Fruit fly (Drosophila melanogaster) Kc167 (cell line): ENCODE measurements around the gene BCAS2.
"Not testable (repeated sequence)": the region's sequence is repeated elsewhere in the genome, so short reads cannot be mapped to it uniquely, and the experiment has no call there.

Source experiments
- Myc ChIP-seq: fragments of >200 bp; optimal IDR thresholded peaks from 2 replicates; lab custom pipeline; 2017; ENCODE audit warnings: missing external identifiers
- Sin3A ChIP-seq: fragments of >200 bp; optimal IDR thresholded peaks from 2 replicates; lab custom pipeline; 2018; ENCODE audit warnings: missing external identifiers
- h ChIP-seq: fragments of >200 bp; optimal IDR thresholded peaks from 3 replicates; lab custom pipeline; 2018; ENCODE audit warnings: missing external identifiers
- insv ChIP-seq: fragments of >200 bp; optimal IDR thresholded peaks from 3 replicates; lab custom pipeline; 2018; ENCODE audit warnings: missing external identifiers
- psq ChIP-seq: fragments of >200 bp; optimal IDR thresholded peaks from 2 replicates; lab custom pipeline; 2017; ENCODE audit warnings: missing external identifiers
- ttk ChIP-seq: sonication (Bioruptor generic); optimal IDR thresholded peaks from 2 replicates; lab custom pipeline; 2017; ENCODE audit warnings: missing external identifiers

BCAS2 gene

dm6 chr3R:27921982-27922672 is at the start of gene BCAS2:
TSS of gene BCAS2 (minus strand) at chr3R:27922356.
- TF ChIP-seq Myc (lab: Kevin White, UChicago) (no peak), h (no peak), Sin3A (no peak), insv (lab: Kevin White, UChicago) (no peak), ttk (no peak), psq (lab: Kevin White, UChicago) (no peak)

DNA sequence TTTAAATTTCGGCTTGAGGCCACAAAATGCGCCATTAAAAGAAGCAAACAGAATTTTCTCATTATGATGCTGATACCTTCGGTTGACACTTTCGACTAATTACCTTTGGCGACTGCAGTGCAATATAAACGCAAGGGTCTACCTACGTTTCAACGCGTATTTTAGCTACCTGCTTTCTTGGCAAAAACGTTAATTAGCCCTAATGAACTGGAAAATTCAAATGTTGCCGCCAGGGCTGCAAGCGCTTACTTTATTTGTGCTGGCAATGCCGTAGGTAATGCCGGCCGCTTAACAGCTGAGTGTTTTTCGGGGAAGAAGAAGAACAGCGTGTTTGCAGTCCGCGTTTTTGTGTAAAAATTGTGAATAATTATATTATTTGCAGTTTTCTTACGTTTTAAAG is 41.0 kb upstream of the BCAS2 start, which contains the start of the genes CG31131 and CG4849:
Gene CG31131 (minus strand): TSS at position 101 of the 400 bp plus-strand sequence.
Gene CG4849 (plus strand): TSS at position 297 of the 400 bp plus-strand sequence.
- TF ChIP-seq ttk; h; psq (lab: Kevin White, UChicago): not testable (repeated sequence)

DNA sequence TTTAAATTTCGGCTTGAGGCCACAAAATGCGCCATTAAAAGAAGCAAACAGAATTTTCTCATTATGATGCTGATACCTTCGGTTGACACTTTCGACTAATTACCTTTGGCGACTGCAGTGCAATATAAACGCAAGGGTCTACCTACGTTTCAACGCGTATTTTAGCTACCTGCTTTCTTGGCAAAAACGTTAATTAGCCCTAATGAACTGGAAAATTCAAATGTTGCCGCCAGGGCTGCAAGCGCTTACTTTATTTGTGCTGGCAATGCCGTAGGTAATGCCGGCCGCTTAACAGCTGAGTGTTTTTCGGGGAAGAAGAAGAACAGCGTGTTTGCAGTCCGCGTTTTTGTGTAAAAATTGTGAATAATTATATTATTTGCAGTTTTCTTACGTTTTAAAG is 38.3 kb upstream of the BCAS2 start, which contains the start of gene CG31253:
Gene CG31253 (minus strand): TSS at position 101 of the 400 bp plus-strand sequence.
- TF ChIP-seq insv (lab: Kevin White, UChicago); ttk; Myc (lab: Kevin White, UChicago): not testable (repeated sequence)

DNA sequence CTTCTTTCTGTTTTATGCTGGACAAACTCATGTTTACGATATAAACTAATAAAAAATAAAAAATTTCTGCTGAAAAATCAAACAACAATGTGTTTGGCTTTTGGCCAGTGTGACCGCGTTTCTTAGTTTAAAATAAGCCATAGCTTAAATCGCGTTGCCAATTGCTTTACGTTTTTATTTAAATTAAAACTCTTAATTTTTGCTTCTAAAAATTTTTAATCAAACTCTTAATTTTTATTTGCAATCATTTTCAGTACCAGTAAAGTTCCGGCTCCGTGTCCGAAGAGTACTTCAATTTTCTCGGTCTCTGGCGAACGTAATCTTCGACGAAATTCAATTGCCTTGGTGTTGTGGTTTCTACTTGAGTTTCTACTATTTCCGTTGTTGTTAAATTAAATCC is 37.0 kb upstream of the BCAS2 start, which contains the start of the genes CG42487 and CG4884:
Gene CG42487 (minus strand): TSS at position 101 of the 400 bp plus-strand sequence.
Gene CG4884 (minus strand): TSS at position 101 of the 400 bp plus-strand sequence.
- TF ChIP-seq insv (lab: Kevin White, UChicago); h; Myc (lab: Kevin White, UChicago): not testable (repeated sequence)

DNA sequence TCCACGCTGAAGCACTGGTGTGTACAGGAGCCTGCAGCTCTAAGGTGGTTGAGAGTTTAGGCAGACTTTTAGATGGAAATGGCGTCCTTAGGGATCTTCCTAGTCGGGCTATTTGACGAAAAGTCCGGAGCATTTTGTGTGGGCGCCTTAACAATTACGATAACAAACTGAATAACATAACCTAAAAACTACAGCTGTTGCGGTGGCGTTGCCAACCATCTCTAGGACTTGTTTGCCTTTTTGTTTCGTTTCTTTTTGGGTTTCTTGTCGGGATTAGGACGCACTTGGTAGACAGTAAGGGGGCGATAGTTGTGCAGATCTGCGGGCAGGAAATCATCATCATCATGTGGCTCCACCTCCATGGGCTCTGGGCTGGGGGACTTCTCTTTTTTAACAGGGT is 35.8 kb upstream of the BCAS2 start:
- TF ChIP-seq psq (lab: Kevin White, UChicago), result no peak
- no peak for TF ChIP-seq insv (lab: Kevin White, UChicago)
- TF ChIP-seq h, result no peak
- no peak for TF ChIP-seq Myc (lab: Kevin White, UChicago)
- no peak for TF ChIP-seq Sin3A
- TF ChIP-seq ttk, result no peak

DNA sequence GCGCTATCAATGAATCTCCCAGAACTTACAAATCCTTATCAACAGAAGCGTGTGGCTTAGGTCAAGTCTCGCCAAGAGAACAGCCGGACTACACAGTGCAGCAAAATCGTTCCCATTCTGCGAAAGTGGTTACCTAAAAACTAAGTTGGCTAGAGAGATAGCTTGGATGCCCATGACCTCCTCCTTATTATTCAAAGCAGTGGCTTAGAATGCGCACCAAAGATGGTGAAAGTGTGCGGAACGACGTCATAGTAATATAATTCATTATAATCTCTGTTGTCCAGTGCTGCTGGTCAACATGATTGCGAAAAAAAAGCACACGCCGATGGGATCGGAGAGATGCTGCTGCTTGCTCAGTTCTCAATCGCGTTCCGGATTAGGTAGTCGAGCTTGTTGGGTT is 32.4 kb upstream of the BCAS2 start, which contains the start of gene Nep7:
Gene Nep7 (plus strand): TSS at position 385 of the 400 bp plus-strand sequence.
- TF ChIP-seq insv (lab: Kevin White, UChicago), result no peak
- no peak for TF ChIP-seq psq (lab: Kevin White, UChicago)
- TF ChIP-seq Myc (lab: Kevin White, UChicago), result no peak
- no peak for TF ChIP-seq Sin3A
- TF ChIP-seq ttk, result no peak
- TF ChIP-seq h, result no peak

dm6 chr3R:27953890-27954289 is 31.7 kb upstream of the BCAS2 start, which contains the start of gene CG4951:
TSS of gene CG4951 (minus strand) at chr3R:27954112.
- TF ChIP-seq psq (lab: Kevin White, UChicago) (no peak), Myc (lab: Kevin White, UChicago) (no peak), insv (lab: Kevin White, UChicago) (no peak), h (no peak), Sin3A (no peak), ttk (no peak)

DNA sequence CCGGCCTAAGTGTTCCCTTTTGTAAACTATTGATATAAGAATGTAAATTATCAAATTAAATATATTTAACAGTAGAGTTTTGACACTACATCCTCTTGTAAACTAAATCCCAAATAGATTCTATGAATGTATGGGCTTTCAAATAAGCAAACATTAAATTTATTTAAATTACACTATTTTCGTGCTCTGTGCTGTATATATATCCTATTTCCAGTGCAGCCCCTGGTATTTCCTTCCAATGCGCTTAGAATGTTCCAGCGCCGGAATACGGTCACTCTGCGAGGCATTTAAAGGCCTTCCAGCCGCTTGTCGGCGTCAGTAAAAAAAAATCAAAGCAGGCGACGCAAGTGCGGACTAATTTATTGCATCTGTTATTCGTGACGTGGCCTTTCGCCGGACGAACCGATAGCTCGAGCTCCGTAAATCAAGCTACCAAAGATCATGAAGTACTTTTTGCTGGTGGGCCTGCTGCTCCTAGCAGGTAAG is 26.3 kb upstream of the BCAS2 start, which contains the start of gene Gp93:
Gene Gp93 (plus strand): TSS at position 291 of the 486 bp plus-strand sequence.
- TF ChIP-seq h (no peak), ttk (no peak), Myc (lab: Kevin White, UChicago) (no peak), psq (lab: Kevin White, UChicago) (no peak), insv (lab: Kevin White, UChicago) (no peak), Sin3A (no peak)

- TF ChIP-seq Myc (lab: Kevin White, UChicago), result no peak
- TF ChIP-seq ttk, result no peak
- TF ChIP-seq insv (lab: Kevin White, UChicago), result no peak
- no peak for TF ChIP-seq h
- TF ChIP-seq psq (lab: Kevin White, UChicago), result no peak
Measured at dm6 chr3R:27947682-27948245, 25.6 kb upstream of the BCAS2 start, which contains the start of gene mfrn. TSS of gene mfrn (minus strand) at chr3R:27948021.

DNA sequence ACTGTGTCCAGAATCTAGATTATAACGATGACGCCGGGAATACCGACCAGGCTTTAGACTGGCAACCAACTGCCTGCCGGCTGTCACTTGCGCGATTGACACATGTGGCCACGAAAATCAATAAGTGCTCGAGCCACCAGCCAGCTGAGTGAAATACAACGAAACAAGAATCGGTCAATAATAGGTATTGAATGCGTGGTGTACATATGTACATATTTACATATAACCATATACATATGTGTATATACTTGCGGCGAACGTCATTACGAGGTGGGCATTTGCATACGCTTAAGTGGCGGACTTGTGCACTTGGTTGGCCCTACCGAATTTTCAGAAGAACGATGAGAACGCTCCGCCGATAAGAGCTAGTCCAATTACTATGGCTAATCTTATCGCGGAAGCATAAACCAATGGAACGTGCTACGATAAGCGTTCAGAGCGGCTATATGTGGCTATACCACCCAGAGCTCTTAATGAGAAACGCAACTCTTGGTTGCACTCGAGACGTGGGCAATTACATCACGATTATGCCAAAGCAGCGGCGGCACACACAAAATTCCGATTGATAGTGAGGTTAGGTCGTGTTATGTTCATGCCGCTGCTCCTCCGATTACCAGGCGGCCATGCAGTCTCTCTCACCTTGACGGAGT is 24.5 kb upstream of the BCAS2 start:
- no peak for TF ChIP-seq Myc (lab: Kevin White, UChicago)
- no peak for TF ChIP-seq ttk
- TF ChIP-seq h, result no peak
- no peak for TF ChIP-seq Sin3A
- no peak for TF ChIP-seq insv (lab: Kevin White, UChicago)

DNA sequence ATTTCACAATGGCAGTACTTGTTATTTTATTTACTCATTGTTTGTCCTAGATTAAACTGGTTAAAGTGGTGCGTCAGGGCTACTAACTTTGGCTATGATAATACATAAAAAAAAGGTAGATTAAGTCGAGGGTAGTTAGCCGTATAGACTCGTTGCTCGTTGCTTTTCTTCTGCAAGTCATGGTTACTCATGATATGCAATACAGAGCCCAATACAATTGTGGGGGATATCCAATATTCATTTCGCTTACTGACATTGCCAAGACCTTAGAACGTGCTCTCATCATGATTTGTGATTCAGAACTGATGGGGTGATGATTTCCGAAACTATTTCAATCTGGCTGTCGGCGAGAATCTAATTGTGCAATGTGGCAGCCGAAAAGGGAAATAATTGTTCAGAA is 23.2 kb upstream of the BCAS2 start:
- TF ChIP-seq Sin3A, result no peak
- no peak for TF ChIP-seq Myc (lab: Kevin White, UChicago)
- TF ChIP-seq psq (lab: Kevin White, UChicago), result no peak
- TF ChIP-seq insv (lab: Kevin White, UChicago), result no peak
- no peak for TF ChIP-seq ttk
- TF ChIP-seq h, result no peak
